Worm (Caenorhabditis elegans): ENCODE measurements around the gene D2062.5.
A peak's percentile ranks its signal among the peaks of the same experiment; 100 is the strongest.
"Not testable (repeated sequence)": the region's sequence is repeated elsewhere in the genome, so short reads cannot be mapped to it uniquely, and the experiment has no call there.

D2062.5 gene

DNA sequence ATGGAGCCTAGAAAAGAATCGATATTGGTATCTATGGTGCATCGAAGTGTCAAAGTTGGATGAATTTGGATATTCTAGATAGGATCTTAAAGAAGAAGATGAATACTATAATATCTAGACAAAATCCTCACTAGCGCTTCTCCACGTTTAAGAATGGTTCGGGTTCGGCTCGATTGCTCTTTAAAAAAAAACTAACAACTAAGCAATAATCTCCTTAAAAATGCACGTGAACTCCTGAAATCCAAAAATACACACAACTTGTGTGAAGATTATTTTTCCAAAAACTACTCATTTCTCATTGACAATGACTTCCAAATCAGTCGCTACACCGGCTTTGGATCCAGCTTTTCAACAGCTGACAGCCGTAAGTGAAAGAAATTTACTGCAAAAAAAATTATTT is 8.6 kb downstream of the D2062.5 start, which contains the start of gene D2062.1:
Gene D2062.1 (plus strand): TSS at position 301 of the 400 bp plus-strand sequence.
- TF ChIP-seq nfyb-1 (GFP tag; IDR thresholded peaks at IDR 0.05), result no peak

DNA sequence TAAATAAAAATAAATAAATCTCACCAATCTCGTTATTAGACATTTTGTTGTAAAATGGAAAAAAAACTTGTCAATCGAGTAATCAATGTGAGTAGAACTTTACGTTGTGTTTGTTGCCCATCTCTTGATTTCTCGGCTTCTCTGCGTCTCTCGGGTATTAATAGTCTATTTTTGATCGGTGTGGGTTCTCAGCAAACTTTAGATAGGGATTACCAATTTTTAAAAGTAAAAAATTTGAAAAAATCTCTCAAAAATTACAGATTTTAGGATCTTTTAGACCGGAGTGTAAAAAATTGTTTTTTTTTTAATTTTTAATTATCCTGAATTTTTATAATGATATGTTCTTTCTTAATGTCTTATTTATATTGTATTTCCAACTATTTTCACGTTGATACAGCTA is 14.8 kb downstream of the D2062.5 start, which contains the start of gene F22E5.21:
Gene F22E5.21 (minus strand): TSS at position 101 of the 400 bp plus-strand sequence.
- no peak for TF ChIP-seq xnd-1 (tag; optimal IDR thresholded peaks at IDR 0.05)
- no peak for TF ChIP-seq Y79H2A.3 (GFP tag; conservative IDR thresholded peaks at IDR 0.05)
- no peak for TF ChIP-seq ccch-3 (GFP tag; optimal IDR thresholded peaks at IDR 0.05)
- TF ChIP-seq B0019.2 (GFP tag; conservative IDR thresholded peaks at IDR 0.05), result no peak
- TF ChIP-seq bed-2 (GFP tag; IDR thresholded peaks at IDR 0.05), result no peak
- no peak for TF ChIP-seq nhr-27 (tag; optimal IDR thresholded peaks at IDR 0.05)
- no peak for TF ChIP-seq ceh-27 (GFP tag; optimal IDR thresholded peaks at IDR 0.05)
- no peak for TF ChIP-seq nfyb-1 (GFP tag; IDR thresholded peaks at IDR 0.05)
- no peak for TF ChIP-seq somi-1 (GFP tag; optimal IDR thresholded peaks at IDR 0.05)
- TF ChIP-seq madf-10 (tag; optimal IDR thresholded peaks at IDR 0.05), result no peak
- no peak for TF ChIP-seq F55B11.4 (tag; optimal IDR thresholded peaks at IDR 0.05; ENCODE audit: borderline replicate concordance, insufficient read depth)
- TF ChIP-seq atf-7 (tag; optimal IDR thresholded peaks at IDR 0.05), result no peak
- TF ChIP-seq rec-8 (tag; optimal IDR thresholded peaks at IDR 0.05), result no peak
- TF ChIP-seq dox-1 (GFP tag; IDR thresholded peaks at IDR 0.05), result no peak

DNA sequence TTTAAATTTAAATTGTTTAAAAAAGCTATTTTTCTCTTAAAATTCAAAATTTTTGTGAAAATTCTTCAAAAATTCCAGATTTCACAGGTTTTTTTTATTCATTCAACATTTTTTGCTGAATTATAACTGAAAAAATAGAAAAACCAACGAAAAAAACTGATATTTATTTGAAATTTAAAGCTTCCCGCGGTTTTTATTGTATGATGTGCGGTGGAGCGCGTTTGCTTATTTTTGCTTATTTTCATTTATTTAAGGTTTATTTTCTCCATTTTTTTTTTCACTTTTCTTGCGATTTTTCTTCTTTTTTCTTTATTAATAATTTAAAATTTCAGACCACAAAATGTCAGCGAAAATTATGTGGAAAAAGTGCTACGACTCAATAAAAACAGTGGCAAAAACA is 15.5 kb downstream of the D2062.5 start, which contains the start of gene F22E5.9:
Gene F22E5.9 (plus strand): TSS at position 327 of the 400 bp plus-strand sequence.
- TF ChIP-seq rec-8 (tag; optimal IDR thresholded peaks at IDR 0.05) (no peak), mes-4 (tag; optimal IDR thresholded peaks at IDR 0.05) (no peak), efl-1 (GFP tag; optimal IDR thresholded peaks at IDR 0.05) (peak; percentile 30), C17E4.6 (GFP tag; IDR thresholded peaks at IDR 0.05) (no peak), mcd-1 (GFP tag; IDR thresholded peaks at IDR 0.05) (peak; percentile 85), lin-54 (GFP tag; optimal IDR thresholded peaks at IDR 0.05) (peak; percentile 50), dpl-1 (GFP tag; optimal IDR thresholded peaks at IDR 0.05) (peak; percentile 54), ztf-25 (GFP tag; IDR thresholded peaks at IDR 0.05) (no peak), B0261.1 (tag; optimal IDR thresholded peaks at IDR 0.05) (no peak)

DNA sequence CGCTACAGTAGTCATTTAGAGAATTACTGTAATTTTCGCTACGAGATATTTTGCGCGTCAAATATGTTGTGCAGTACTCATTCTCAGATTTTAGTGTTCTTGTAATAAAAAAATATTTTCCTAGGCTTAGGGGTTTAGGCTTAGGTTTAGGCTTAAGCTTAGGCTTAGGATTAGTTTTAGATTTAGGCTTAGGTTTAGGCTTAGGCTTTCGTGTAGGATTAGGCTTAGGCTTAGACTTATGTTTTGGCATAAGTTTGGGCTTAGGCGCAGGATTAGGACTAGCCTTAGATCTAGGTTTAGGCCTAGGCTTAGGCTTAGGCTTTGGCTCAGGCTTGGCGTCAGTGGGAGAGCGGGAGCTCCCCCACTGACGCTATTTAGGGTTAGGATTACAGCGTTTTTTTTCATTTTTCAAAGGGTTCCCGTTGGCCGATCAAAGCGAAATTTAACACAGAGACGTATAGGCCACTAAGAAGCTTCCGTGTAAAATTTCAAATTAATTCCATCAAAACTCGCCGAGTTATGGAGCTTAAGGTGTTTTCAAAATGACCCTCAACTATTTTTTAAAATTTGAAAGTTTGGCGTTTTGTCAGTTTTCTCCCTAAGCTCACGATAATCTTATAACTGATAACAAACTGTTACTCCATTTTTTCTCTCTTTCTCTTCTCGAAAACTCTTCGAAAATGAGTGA is 17.0 kb downstream of the D2062.5 start, which contains the start of gene F22E5.8:
Gene F22E5.8 (plus strand): TSS at position 638 of the 688 bp plus-strand sequence.
- TF ChIP-seq F10E7.11 (tag; optimal IDR thresholded peaks at IDR 0.05); dpff-1 (tag; optimal IDR thresholded peaks at IDR 0.05); B0336.3 (GFP tag; IDR thresholded peaks at IDR 0.05): not testable (repeated sequence)

DNA sequence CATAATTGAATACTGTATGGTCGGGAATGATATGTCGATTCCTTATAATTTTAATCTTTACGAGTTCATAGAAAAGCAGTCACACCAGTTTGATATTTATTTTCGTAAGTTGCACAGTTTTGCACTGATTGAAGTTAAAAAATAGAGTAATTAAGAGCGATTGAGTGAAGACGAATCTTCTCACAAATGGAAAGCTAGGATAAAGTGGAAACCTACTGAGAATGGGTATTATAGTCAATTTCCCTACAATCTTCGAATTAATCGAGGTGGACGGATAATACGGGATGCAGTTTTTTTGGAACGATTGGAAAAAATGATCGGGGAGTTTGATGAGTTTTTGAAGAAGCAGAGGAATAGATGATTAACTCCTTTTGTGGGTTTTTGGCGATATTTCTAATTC is 18.4 kb downstream of the D2062.5 start, which contains the start of gene F22E5.23:
Gene F22E5.23 (plus strand): TSS at position 301 of the 400 bp plus-strand sequence.
- TF ChIP-seq Y53F4B.3 (GFP tag; IDR thresholded peaks at IDR 0.05), result no peak
- no peak for TF ChIP-seq F57A8.1 (GFP tag; optimal IDR thresholded peaks at IDR 0.05)
- TF ChIP-seq egl-44 (GFP tag; IDR thresholded peaks at IDR 0.05), result no peak
- no peak for TF ChIP-seq F10E7.11 (tag; optimal IDR thresholded peaks at IDR 0.05)
- TF ChIP-seq C06A6.2 (GFP tag; conservative IDR thresholded peaks at IDR 0.05), result no peak
- TF ChIP-seq aptf-3 (GFP tag; IDR thresholded peaks at IDR 0.05), result no peak
- no peak for TF ChIP-seq chd-7 (tag; optimal IDR thresholded peaks at IDR 0.05)
- TF ChIP-seq hrde-1 (tag; optimal IDR thresholded peaks at IDR 0.05; ENCODE audit: borderline replicate concordance), result no peak
- TF ChIP-seq attf-5 (GFP tag; optimal IDR thresholded peaks at IDR 0.05), result no peak
- TF ChIP-seq unc-130 (GFP tag; optimal IDR thresholded peaks at IDR 0.05), result no peak
